Fruit fly (Drosophila melanogaster): ENCODE results near the gene Ugt302E1.

Ugt302E1 gene

dm6 chr3R:11198062-11198472 is 43.6 kb downstream of the Ugt302E1 start (continued):
- no peak for TF ChIP-seq CG4282 (GFP tag; optimal IDR thresholded peaks at IDR 0.05)
- TF ChIP-seq br (optimal IDR thresholded peaks at IDR 0.05), result no peak
- TF ChIP-seq dysf (GFP tag; IDR thresholded peaks at IDR 0.05), result no peak
- no peak for TF ChIP-seq p53 (GFP tag; optimal IDR thresholded peaks at IDR 0.05)
- TF ChIP-seq MBD-R2 (GFP tag; IDR thresholded peaks at IDR 0.05), result peak; percentile 21; the same call in 1 of the 2 replicates
- TF ChIP-seq CG8944 (GFP tag; optimal IDR thresholded peaks at IDR 0.05), result no peak
- no peak for TF ChIP-seq CG16815 (GFP tag; optimal IDR thresholded peaks at IDR 0.05)
- TF ChIP-seq CG34224 (GFP tag; IDR thresholded peaks at IDR 0.05; ENCODE audit: partially characterized antibody), result no peak
- no peak for TF ChIP-seq CG2678 (tag; optimal IDR thresholded peaks at IDR 0.05)
- TF ChIP-seq schlank (tag; optimal IDR thresholded peaks at IDR 0.05), result no peak
- no peak for TF ChIP-seq CG14860 (GFP tag; IDR thresholded peaks at IDR 0.05; ENCODE audit: partially characterized antibody)
- no peak for TF ChIP-seq CG11723 (GFP tag; optimal IDR thresholded peaks at IDR 0.05)
- no peak for TF ChIP-seq CG9797 (GFP tag; optimal IDR thresholded peaks at IDR 0.05)
- no peak for TF ChIP-seq CG18476 (GFP tag; optimal IDR thresholded peaks at IDR 0.05)
- peak; percentile 43 for TF ChIP-seq CG13894 (tag; optimal IDR thresholded peaks at IDR 0.05)
- peak; percentile 46; the same call in 1 of the 2 replicates for TF ChIP-seq CG14014 (GFP tag; IDR thresholded peaks at IDR 0.05)
- no peak for TF ChIP-seq CG5245 (GFP tag; optimal IDR thresholded peaks at IDR 0.05)
- no peak for TF ChIP-seq CG17328 (GFP tag; IDR thresholded peaks at IDR 0.05)
- no peak for TF ChIP-seq CG30403 (GFP tag; optimal IDR thresholded peaks at IDR 0.05)
- no peak for TF ChIP-seq CG10654 (GFP tag; optimal IDR thresholded peaks at IDR 0.05)
- TF ChIP-seq CG13775 (GFP tag; optimal IDR thresholded peaks at IDR 0.05), result no peak
- no peak for TF ChIP-seq fru (optimal IDR thresholded peaks at IDR 0.05)
- peak; percentile 18 for TF ChIP-seq gro (GFP tag; optimal IDR thresholded peaks at IDR 0.05)
- no peak for TF ChIP-seq CG31224 (GFP tag; IDR thresholded peaks at IDR 0.05)
- no peak for TF ChIP-seq CG11696 (GFP tag; IDR thresholded peaks at IDR 0.05)
- no peak for TF ChIP-seq CG1529 (GFP tag; optimal IDR thresholded peaks at IDR 0.05)
- TF ChIP-seq cg (GFP tag; optimal IDR thresholded peaks at IDR 0.05), result peak; percentile 25
- no peak for TF ChIP-seq CG3407 (GFP tag; optimal IDR thresholded peaks at IDR 0.05)
- TF ChIP-seq cad (GFP tag; optimal IDR thresholded peaks at IDR 0.05), result no peak
- no peak for TF ChIP-seq klu (GFP tag; IDR thresholded peaks at IDR 0.05)
- TF ChIP-seq caup (GFP tag; optimal IDR thresholded peaks at IDR 0.05; ENCODE audit: severe bottlenecking), result peak; percentile 38
- no peak for TF ChIP-seq hb (GFP tag; IDR thresholded peaks at IDR 0.05; ENCODE audit: partially characterized antibody)
- no peak for TF ChIP-seq CG33213 (GFP tag; optimal IDR thresholded peaks at IDR 0.05)
- no peak for TF ChIP-seq HLH54F (GFP tag; optimal IDR thresholded peaks at IDR 0.05)
- TF ChIP-seq Hmr (GFP tag; optimal IDR thresholded peaks at IDR 0.05), result peak; percentile 17
- TF ChIP-seq CG2889 (GFP tag; IDR thresholded peaks at IDR 0.05), result no peak
- no peak for TF ChIP-seq pita (GFP tag; optimal IDR thresholded peaks at IDR 0.05)
- TF ChIP-seq odd (GFP tag; optimal IDR thresholded peaks at IDR 0.05), result no peak
- TF ChIP-seq psq (GFP tag; optimal IDR thresholded peaks at IDR 0.05), result no peak
- no peak for TF ChIP-seq dimm (GFP tag; IDR thresholded peaks at IDR 0.05)
- TF ChIP-seq Sry-δ (GFP tag; optimal IDR thresholded peaks at IDR 0.05), result no peak
- TF ChIP-seq CG17385 (GFP tag; optimal IDR thresholded peaks at IDR 0.05), result peak; percentile 3
- no peak for TF ChIP-seq mam (GFP tag; optimal IDR thresholded peaks at IDR 0.05)
- TF ChIP-seq lilli (GFP tag; optimal IDR thresholded peaks at IDR 0.05), result no peak
- no peak for TF ChIP-seq sens-2 (GFP tag; IDR thresholded peaks at IDR 0.05)
- no peak for TF ChIP-seq CG11398 (GFP tag; optimal IDR thresholded peaks at IDR 0.05)
- no peak for TF ChIP-seq Usf (GFP tag; optimal IDR thresholded peaks at IDR 0.05)
- no peak for TF ChIP-seq Doc2 (GFP tag; IDR thresholded peaks at IDR 0.05)
- TF ChIP-seq CG2120 (GFP tag; optimal IDR thresholded peaks at IDR 0.05), result peak; percentile 3
- TF ChIP-seq stwl (tag; optimal IDR thresholded peaks at IDR 0.05), result no peak
- TF ChIP-seq ems (GFP tag; optimal IDR thresholded peaks at IDR 0.05), result no peak
- no peak for TF ChIP-seq sqz (GFP tag; optimal IDR thresholded peaks at IDR 0.05)
- peak; percentile 12 for TF ChIP-seq Fer3 (tag; optimal IDR thresholded peaks at IDR 0.05)
